Fruit fly (Drosophila melanogaster) ovary, adult (tissue): ENCODE results near the gene CG14312.

Experiments used
- CG17801 ChIP-seq: fragments of 200-800 bp; optimal IDR thresholded peaks from 2 replicates; lab custom pipeline; 2019; ENCODE audit warnings: missing biosample characterization, mild to moderate bottlenecking, missing genetic modification characterization, moderate library complexity; ENCODE audit not compliant: partially characterized antibody

The CG14312 gene

DNA sequence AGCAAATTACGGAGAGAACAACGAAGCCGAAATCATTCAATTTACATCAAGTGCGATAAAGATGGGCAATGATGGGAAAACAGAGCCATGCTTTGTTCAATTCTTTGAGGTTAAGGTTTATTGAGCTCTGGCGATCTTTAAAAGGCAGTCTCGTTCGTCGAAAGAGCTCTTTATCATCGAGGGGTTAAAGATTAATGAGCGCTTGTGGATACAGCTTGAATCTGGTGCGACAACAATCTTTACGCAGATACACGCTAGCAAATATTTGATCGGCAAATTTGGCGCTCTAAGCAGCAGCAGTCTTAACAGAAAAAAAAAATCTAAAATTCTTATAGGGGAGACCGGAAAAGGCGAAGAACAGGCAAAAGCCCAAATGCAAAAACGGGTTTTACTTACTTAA lies 12.8 kb upstream of the CG14312 start:
- no peak for TF ChIP-seq CG17801 (GFP tag; lab: Kevin White, UChicago)

DNA sequence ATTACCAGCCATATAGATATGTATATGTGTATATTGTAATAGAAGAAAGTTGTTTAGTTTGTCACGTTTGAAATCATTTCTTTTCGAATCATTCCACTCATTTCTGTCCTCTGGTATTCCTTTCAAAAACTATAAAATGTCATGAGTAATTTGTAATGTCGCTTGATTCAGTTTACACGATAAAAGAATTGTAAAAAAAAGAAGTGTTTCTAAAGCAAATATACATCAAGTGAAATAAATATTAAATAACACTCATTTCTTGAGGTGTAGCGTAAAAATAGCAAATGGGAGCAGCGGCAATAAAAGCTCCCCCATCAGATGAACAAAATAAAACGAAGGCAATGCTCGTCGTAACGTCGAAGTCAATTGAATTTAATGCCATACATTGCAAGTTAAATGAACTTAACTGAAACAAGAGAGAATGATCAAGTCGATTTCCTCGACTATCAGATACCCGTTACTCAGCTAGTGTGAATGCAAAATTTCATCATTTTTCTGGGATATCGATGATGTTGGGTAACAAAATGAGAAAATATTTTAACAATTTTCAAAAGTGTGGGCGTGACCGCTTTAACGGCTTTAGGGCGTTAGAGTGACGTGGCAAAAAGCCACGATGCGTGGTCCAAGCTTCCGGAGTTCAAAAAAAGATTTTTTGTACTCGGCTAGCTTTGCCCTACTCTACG lies 12.1 kb upstream of the CG14312 start:
- TF ChIP-seq CG17801 (GFP tag; lab: Kevin White, UChicago): no peak

DNA sequence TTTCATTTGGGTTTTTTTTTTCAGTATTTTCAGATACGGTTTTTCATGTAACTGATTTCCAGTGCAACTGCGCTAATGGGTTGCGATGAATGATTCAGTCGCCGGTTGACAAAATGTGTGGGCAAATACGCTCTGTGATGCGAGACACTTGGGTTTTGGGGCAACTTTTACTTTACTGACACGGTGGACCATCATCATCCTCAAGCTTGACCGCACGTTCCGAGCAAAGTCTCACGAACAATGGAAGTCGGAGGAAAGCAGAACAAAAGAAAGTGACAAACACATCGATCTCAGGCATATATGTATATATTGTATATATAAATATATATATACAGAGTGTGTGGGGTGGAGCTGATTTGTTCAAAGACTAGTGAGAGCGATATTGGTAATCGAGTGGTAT lies 11.2 kb upstream of the CG14312 start:
- no peak for TF ChIP-seq CG17801 (GFP tag; lab: Kevin White, UChicago)

DNA sequence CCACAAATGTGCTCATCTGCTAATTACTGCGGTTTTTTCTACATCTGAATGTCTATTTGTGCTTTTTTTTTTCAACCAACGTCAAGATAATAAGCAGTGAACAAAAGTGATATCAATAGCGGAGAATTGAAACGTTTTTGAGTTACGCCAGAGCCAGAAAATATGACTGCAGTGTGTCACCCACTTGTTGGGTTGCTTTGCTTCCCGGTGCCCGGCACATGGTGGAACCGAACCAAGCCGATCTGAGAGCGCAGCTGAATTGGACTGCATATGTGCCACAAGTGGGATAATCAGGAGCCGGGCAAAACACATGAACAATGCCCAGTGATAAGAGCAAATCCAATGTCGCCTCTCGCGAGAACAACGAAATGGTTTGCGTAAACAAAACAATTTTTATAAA lies 9.0 kb upstream of the CG14312 start:
- TF ChIP-seq CG17801 (GFP tag; lab: Kevin White, UChicago): no peak

DNA sequence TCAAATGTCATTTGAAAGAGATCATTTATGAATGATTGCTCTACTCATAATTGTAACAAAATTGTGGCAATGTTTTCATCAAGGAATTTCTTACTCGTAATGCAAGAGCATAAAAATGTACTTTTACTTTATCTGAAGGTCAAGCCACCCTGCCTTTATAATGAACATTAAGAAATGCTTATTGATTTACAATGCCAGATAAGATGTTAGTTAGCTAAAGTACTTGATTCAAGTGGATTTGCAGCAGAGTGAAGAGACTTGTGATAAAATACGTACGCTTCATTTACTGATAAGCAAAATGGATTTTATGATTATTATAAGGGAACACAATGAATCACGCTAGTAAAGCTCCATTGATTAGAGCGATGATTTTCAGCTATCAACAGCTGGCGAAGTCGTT lies 8.5 kb upstream of the CG14312 start:
- TF ChIP-seq CG17801 (GFP tag; lab: Kevin White, UChicago): no peak

DNA sequence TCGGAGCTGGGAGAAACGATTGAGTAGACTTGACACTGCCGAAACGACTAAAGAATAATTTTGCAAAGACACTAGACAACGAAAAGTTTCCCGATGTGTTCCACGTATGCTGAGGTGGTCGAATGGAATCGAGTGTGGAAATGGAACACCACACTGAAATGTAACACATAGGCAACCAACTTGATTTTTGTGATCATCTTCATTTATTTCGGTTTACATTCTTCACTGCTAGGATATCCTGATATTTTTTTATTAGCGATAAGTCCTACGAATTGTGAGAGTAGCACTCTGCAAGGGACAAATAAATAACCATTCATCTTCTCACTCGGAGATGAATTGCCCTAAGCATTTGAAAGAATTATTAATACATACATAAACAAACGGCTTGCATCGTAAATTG lies 5.3 kb upstream of the CG14312 start, which contains the start of gene CG7131:
Gene CG7131, minus strand, starts transcription at position 101 of the 400 bp plus-strand sequence.
- TF ChIP-seq CG17801 (GFP tag; lab: Kevin White, UChicago): no peak

DNA sequence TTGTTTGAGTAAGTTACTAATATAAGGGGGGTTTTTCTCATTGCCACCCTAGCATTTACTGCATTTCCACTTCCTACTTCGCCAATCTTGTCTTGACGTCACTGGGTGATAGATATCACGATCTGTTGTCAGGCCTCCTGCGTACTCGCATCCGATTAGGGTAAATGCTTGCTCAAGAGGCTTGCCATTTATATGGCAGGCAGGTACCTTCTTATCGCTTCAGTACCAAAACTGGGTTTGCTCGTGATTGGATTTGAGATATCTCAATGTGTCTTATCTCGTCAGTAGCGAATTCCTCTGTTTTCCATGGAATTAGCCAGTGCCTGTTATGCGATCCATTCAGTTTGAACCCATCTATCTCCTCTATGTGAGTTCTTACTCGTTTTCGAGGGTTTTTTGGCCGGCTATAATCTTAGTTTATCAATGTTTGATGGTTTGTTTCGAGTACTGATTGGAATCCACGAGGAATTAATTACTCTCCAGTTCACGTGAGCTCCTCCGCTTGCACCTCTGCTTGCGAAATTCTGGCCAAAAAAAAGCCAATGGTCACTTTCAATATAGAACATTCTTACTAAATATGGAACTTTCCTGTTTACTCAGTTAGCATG lies 2.4 kb downstream of the CG14312 start:
- no peak for TF ChIP-seq CG17801 (GFP tag; lab: Kevin White, UChicago)

DNA sequence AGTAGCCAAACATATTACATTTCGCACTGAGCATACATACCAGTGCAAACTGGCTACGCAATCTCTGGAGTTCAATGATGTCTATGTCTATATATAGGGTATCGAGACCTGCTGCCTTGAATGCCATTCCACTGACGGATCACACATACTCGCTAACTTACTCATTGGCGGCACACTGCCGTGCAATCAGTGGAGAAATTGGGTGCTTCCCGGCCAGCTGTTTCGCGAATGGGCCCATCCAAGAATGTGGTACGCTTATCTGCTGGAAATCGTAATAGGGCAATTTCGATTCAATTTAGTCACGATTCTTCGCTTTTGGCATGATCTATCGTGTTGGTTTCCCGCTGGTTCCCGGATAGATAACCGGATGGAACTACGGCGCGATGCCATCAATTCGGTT lies 3.2 kb downstream of the CG14312 start:
- no peak for TF ChIP-seq CG17801 (GFP tag; lab: Kevin White, UChicago)

DNA sequence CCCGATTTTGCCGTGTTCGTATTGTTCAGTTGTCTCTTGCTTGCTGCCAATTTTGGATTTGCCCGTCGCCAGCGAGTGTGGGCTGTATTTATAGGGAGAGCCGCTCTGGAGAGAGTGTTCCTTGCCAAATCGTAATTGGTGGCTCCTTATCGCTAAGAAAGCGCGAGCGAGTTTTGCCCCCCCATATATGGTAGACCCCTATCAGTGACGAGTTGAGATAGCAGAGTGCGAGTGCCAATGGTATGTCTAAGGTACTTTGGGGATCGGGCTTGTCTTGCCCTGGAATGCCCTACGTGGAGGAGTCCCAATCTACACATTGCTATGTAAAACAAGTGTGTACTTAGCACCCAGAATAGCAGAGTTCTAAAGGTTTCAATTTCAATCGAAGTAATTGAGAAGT lies 3.8 kb downstream of the CG14312 start, which contains the start of gene CG7142:
Gene CG7142, minus strand, starts transcription at position 29 of the 400 bp plus-strand sequence.
- no peak for TF ChIP-seq CG17801 (GFP tag; lab: Kevin White, UChicago)

DNA sequence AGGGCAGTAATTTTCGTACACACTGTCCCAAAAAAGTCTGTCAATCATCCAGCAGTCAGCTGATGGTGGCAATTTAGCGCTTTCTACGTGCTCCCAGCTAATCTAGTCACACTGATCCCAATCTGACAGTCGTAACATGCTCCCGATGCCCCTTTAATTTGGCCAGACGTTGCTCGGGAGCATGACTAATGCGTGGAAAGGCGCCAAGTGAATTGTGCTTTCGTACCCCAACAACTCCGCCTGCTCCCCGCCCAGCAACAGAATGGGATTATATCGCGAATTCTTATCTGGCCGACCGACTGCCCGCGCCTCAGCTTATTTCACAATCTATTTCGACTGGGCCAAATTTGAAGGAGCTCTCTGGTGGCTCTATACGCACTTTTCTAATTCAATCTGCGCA lies 5.9 kb downstream of the CG14312 start:
- no peak for TF ChIP-seq CG17801 (GFP tag; lab: Kevin White, UChicago)

DNA sequence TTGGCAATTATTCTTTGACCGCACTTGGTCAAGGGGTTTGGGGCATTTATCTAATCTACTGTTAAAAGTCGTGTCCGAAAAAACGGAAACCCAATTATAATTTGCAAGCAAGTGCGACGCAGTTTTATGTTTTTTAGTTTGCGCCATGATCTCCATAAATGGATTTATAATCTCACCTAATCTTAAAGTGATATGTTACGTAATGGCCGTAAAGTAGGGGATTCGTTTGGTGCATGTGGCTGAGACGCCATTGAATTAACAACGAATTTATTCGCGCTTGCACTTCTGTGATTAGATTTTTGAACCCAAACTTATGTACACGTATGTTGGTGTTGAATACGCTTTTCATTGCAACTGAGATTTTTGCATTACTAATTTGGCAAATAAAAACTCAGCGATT lies 6.6 kb downstream of the CG14312 start:
- TF ChIP-seq CG17801 (GFP tag; lab: Kevin White, UChicago): no peak

DNA sequence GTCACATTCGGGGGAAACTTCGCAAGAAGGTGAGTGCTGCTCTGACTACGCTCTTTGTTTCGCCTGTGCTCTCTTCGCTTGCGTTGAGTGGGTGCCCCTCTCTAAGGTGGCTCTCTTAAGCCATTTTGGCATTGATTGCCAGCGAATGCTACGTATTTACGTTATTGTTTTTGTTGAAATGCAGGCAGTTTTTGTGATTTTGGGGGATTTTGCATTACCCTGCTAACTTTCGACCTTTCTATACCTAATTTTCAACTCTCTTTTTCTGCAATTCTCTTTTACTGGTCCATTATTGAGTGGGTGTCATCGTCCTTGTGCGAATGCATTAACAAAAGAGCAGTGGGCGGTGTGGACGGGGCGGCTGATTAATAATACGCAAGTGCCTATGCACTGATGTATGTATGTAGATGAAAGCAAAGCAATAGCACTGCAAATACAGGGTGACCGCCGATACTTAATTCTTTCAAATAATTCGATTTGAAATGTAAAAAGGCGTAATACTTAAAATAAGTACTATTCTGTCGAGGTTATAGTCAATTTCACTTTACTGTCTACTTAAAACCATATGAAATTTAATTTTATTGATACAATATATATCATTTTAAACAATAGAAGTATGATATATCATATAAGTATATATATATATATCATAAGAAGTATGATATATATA lies 8.1 kb downstream of the CG14312 start:
- no peak for TF ChIP-seq CG17801 (GFP tag; lab: Kevin White, UChicago)

DNA sequence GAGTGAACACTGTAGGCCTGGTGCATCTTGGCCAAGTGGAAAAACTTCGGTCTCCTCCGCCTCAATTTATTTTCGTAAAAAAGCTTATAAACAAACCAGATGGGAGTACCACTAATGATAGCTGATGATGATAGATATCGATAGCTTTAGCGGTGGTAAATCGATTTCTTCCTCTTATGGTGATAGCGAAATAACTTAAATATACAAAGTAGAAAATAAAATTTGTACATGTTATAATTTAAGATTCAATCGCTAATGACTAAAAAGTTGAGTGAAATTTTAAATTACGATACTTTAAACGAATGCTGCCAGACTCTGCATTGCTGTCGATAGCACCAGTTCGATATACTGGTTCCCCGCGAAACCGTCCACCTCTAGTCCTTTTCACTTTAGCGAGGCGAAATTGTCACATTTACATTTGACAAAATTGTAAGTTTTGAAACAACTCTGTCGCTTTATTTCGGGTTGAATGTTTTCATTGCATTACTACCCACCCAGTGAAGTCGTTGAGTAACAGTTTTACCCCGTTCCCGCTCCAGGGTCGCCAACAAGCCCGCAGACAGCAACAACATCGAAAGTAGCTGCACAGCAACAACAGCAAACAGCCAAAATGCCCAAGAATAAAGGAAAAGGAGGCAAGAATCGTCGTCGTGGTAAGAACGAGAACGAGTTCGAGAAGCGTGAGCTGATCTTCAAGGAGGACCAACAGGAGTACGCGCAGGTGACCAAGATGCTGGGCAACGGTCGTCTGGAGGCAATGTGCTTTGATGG lies 8.8 kb downstream of the CG14312 start, which contains the start of the genes Vps39 and eIF1A:
Gene Vps39, minus strand, starts transcription at position 119 of the 771 bp plus-strand sequence.
Gene eIF1A, plus strand, starts transcription at position 338 of the 771 bp plus-strand sequence.
- peak; percentile 40 for TF ChIP-seq CG17801 (GFP tag; lab: Kevin White, UChicago)

DNA sequence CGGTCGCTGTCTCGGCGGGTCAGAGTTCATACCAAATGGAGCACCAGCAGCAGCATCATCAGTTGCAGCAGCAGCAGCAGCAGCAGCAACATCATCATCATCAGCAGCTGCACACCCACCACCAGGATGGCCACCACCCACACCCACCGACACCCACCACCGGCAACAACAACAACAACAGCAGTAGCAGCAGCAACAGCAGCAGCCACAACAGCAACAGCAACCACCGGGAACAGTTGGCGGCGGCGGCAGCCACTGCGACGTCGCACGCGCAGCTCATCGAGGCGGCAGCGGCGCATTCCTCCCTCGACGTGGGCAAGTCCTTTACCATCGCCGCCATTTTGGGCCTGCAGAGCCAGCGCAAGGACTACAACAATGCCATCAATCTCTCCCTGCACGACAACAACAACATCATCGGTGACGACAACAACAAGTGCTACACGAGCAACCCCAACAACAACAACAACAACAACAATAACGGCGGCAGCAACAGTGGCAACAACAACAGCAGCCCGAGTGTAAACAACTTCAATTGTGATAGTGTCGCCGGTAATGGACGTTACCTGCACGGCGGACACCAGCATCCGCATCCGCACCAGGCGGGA lies 13.5 kb downstream of the CG14312 start:
- TF ChIP-seq CG17801 (GFP tag; lab: Kevin White, UChicago): no peak
